Worm (Caenorhabditis elegans) whole organism, L4/young adult: ENCODE data around the gene ZK180.5.

Experiments used
- W03F9.2 ChIP-seq: fragments of 150-350 bp; optimal IDR thresholded peaks from 2 replicates; lab custom pipeline; 2014; ENCODE audit warnings: missing biosample characterization, missing genetic modification characterization
- dao-5 ChIP-seq: sonication (generic microtip); optimal IDR thresholded peaks from 2 replicates; lab custom pipeline; 2016; ENCODE audit warnings: missing genotype, missing genetic modification characterization, moderate library complexity, missing compliant biosample characterization
- him-1 ChIP-seq: sonication (generic microtip); optimal IDR thresholded peaks from 2 replicates; lab custom pipeline; 2016; ENCODE audit warnings: missing genotype, missing genetic modification reagents, missing genetic modification characterization, missing compliant biosample characterization

- TF ChIP-seq dao-5 (tag; lab: Kevin White, UChicago) = no peak
- no peak for TF ChIP-seq him-1 (tag; lab: Kevin White, UChicago)
- TF ChIP-seq W03F9.2 = no peak
Observed at ce11 chrIV:4545818-4546217, 28.9 kb upstream of the ZK180.5 start, which contains the start of gene ZK185.5.
